Fruit fly (Drosophila melanogaster): ENCODE results near the gene CG12607.

The CG12607 gene

DNA sequence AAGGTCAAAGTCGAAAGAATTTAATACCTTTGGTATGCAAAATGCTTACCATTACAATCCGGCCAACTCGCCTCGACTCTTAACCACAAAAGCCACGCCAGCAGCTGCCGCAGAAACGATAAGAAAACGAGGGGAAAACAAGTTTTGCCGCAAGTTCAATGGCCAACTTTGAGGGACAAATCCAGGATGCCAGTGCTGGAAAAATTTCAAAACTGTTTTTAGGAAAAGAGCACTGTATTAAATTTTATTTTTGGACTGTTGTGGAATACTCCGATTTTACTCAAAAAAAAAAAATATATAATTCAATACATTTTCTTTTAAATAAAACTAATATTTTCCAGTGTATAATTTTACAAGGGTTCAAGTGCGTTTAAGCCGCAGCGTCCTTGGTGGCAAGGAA, 48.2 kb downstream of the CG12607 start (continued):
- TF ChIP-seq Smox (GFP tag; optimal IDR thresholded peaks at IDR 0.05) = peak; percentile 71
- TF ChIP-seq cyc (GFP tag; optimal IDR thresholded peaks at IDR 0.05) = peak; percentile 53
- peak; percentile 60 for TF ChIP-seq Sox14 (GFP tag; optimal IDR thresholded peaks at IDR 0.05)
- TF ChIP-seq lz (GFP tag; optimal IDR thresholded peaks at IDR 0.05) = peak; percentile 70
- TF ChIP-seq CG11902 (GFP tag; optimal IDR thresholded peaks at IDR 0.05) = peak; percentile 25
- TF ChIP-seq topi (GFP tag; optimal IDR thresholded peaks at IDR 0.05) = peak; percentile 75
- TF ChIP-seq OdsH (GFP tag; optimal IDR thresholded peaks at IDR 0.05) = peak; percentile 80
- no peak for TF ChIP-seq CG6276 (GFP tag; optimal IDR thresholded peaks at IDR 0.05)
